Worm (Caenorhabditis elegans): Measurements from ENCODE around the gene T06E8.8.
A peak's percentile ranks its signal among the peaks of the same experiment; 100 is the strongest.

T06E8.8 gene

DNA sequence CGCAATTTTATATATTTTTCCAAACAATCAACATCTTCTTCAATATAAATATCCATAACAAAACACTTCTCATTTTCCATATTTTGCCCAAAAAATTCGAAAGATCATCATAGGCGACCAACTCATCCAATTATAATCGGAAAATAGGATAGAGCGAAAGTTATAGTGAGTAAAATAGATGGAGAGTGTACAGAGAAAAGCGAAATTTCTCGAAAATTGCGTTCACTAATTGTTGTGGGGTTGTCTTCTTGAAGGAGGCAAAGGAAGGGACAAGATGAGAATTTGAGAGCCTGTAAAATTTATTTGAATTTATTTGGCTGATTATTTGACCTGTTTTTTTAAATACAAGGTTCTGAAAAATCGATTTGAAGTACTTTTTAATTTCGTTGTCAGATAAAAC, 8.0 kb upstream of the T06E8.8 start:
- TF ChIP-seq nhr-77 (tag; optimal IDR thresholded peaks at IDR 0.05), result no peak
- peak; percentile 5 for TF ChIP-seq rbr-2 (tag; optimal IDR thresholded peaks at IDR 0.05)
- no peak for TF ChIP-seq dmd-6 (GFP tag; IDR thresholded peaks at IDR 0.05)

DNA sequence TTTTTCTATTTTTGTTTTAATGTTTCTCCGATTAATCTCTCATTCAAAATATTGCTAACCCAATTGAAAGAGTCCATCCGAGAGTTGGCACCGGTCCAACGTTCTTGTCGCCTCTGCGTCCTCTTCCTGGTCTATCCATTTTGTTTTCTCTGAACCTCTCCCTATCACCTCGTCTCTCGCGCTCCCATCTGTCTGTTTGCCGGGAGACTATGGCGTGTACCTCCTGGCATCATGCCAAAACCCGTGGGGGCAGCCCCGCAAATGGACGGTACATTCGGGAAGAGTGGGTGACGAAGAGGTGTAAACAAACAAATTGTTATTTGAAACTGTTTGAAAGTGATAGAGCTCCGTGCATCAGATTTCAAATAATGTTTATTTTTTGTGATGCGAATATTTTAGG, 7.3 kb upstream of the T06E8.8 start, which contains the start of gene T06E8.2:
Gene T06E8.2 (minus strand): TSS at position 139 of the 400 bp plus-strand sequence.
- peak; percentile 26 for TF ChIP-seq rbr-2 (tag; optimal IDR thresholded peaks at IDR 0.05)
- no peak for TF ChIP-seq daf-12 (tag; optimal IDR thresholded peaks at IDR 0.05)
- peak; percentile 72 for TF ChIP-seq nhr-6 (tag; optimal IDR thresholded peaks at IDR 0.05)
- no peak for TF ChIP-seq nhr-41 (GFP tag; IDR thresholded peaks at IDR 0.05)
- peak; percentile 69 for TF ChIP-seq dve-1 (tag; optimal IDR thresholded peaks at IDR 0.05; ENCODE audit: insufficient read depth)
- peak; percentile 30 for TF ChIP-seq mes-2 (tag; optimal IDR thresholded peaks at IDR 0.05; ENCODE audit: poor library complexity, severe bottlenecking)
- no peak for TF ChIP-seq madf-5 (GFP tag; IDR thresholded peaks at IDR 0.05)
- peak; percentile 14 for TF ChIP-seq nhr-48 (tag; optimal IDR thresholded peaks at IDR 0.05)
- no peak for TF ChIP-seq F26F4.8 (GFP tag; conservative IDR thresholded peaks at IDR 0.05)
- TF ChIP-seq F10B5.3 (tag; optimal IDR thresholded peaks at IDR 0.05), result no peak
- peak in 1 of 2 experiments; percentile 43 for TF ChIP-seq daf-16 (GFP tag; optimal IDR thresholded peaks at IDR 0.05)
- peak; percentile 39 for TF ChIP-seq daf-16 (tag; optimal IDR thresholded peaks at IDR 0.05)
- 0 out of 2 replicates have a peak, but pooled peaks have one; percentile 45 for TF ChIP-seq tra-1 (GFP tag; IDR thresholded peaks at IDR 0.05)
- peak in 1 of 2 experiments; percentile 54 for TF ChIP-seq lsy-2 (tag; optimal IDR thresholded peaks at IDR 0.05)
- TF ChIP-seq hmg-1.1 (GFP tag; IDR thresholded peaks at IDR 0.05), result peak; percentile 27; the same call in 1 of the 2 replicates
- TF ChIP-seq nhr-237 (tag; optimal IDR thresholded peaks at IDR 0.05), result no peak
- 0 out of 2 replicates have a peak, but pooled peaks have one; percentile 27 for TF ChIP-seq ceh-20 (GFP tag; IDR thresholded peaks at IDR 0.05)
- TF ChIP-seq aha-1 (tag), result peak; percentile 35
- TF ChIP-seq saeg-2 (GFP tag; IDR thresholded peaks at IDR 0.05), result 0 out of 2 replicates have a peak, but pooled peaks have one; percentile 53
- TF ChIP-seq mdl-1 (tag; optimal IDR thresholded peaks at IDR 0.05), result peak in 1 of 2 experiments; percentile 69
- TF ChIP-seq mep-1 (tag; optimal IDR thresholded peaks at IDR 0.05), result peak; percentile 64
- TF ChIP-seq dmd-6 (GFP tag; IDR thresholded peaks at IDR 0.05), result peak; percentile 54
- peak; percentile 43 for TF ChIP-seq nhr-11 (tag; optimal IDR thresholded peaks at IDR 0.05)
- peak; percentile 47 for TF ChIP-seq nhr-28 (tag; optimal IDR thresholded peaks at IDR 0.05)
- TF ChIP-seq T26A8.4 (GFP tag; IDR thresholded peaks at IDR 0.05), result 0 out of 2 replicates have a peak, but pooled peaks have one; percentile 24
- peak; percentile 79 for TF ChIP-seq mxl-3 (GFP tag; optimal IDR thresholded peaks at IDR 0.05)
- 0 out of 2 replicates have a peak, but pooled peaks have one; percentile 31 for TF ChIP-seq madf-9 (GFP tag; conservative IDR thresholded peaks at IDR 0.05)
- no peak for TF ChIP-seq ztf-11 (tag; optimal IDR thresholded peaks at IDR 0.05)
- TF ChIP-seq dpl-1 (GFP tag; optimal IDR thresholded peaks at IDR 0.05), result peak; percentile 16
- peak; percentile 82 for TF ChIP-seq hlh-30 (tag; optimal IDR thresholded peaks at IDR 0.05; ENCODE audit: insufficient read depth)
- peak; percentile 76 for TF ChIP-seq hlh-11 (tag; optimal IDR thresholded peaks at IDR 0.05)

DNA sequence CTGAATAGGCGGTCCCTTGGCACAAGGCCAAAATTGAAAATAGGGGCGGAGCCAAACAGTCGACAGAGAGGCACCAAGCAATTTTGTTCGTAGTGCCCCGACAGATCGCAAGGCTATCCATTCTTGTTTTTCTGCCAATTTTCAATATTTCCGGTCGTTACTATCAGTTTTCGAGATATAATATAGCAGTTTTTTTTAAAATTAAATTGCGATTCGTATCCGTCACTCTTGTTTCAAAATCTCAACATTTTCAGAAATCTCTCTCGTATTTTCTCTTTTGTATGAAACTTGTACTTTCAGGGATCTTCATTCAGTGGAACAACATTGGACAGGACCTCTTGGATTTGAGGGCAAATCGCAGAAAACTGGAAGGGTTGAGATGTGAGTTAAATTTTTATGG, 6.5 kb upstream of the T06E8.8 start, which contains the start of gene F57A8.1:
Gene F57A8.1 (plus strand): TSS at position 301 of the 400 bp plus-strand sequence.
- TF ChIP-seq nhr-237 (tag; optimal IDR thresholded peaks at IDR 0.05), result no peak
- no peak for TF ChIP-seq dpl-1 (GFP tag; optimal IDR thresholded peaks at IDR 0.05)
- TF ChIP-seq lin-13 (GFP tag; optimal IDR thresholded peaks at IDR 0.05), result no peak
- no peak for TF ChIP-seq ceh-62 (tag; optimal IDR thresholded peaks at IDR 0.05)
- no peak for TF ChIP-seq nhr-41 (GFP tag; IDR thresholded peaks at IDR 0.05)
- no peak for TF ChIP-seq nhr-77 (tag; optimal IDR thresholded peaks at IDR 0.05)
- no peak for TF ChIP-seq nhr-76 (tag; optimal IDR thresholded peaks at IDR 0.05)
- TF ChIP-seq aha-1 (tag), result no peak
- no peak for TF ChIP-seq ztf-7 (tag; optimal IDR thresholded peaks at IDR 0.05)
- TF ChIP-seq php-3 (GFP tag; IDR thresholded peaks at IDR 0.05), result no peak
- TF ChIP-seq vab-7 (GFP tag; IDR thresholded peaks at IDR 0.05), result no peak
- no peak for TF ChIP-seq lsy-2 (tag; optimal IDR thresholded peaks at IDR 0.05)
- TF ChIP-seq tag-97 (GFP tag; IDR thresholded peaks at IDR 0.05), result no peak
- TF ChIP-seq daf-19 (GFP tag; conservative IDR thresholded peaks at IDR 0.05), result no peak
- TF ChIP-seq spr-3 (GFP tag; optimal IDR thresholded peaks at IDR 0.05), result no peak

Data from whole organism, L4 larva.